Worm (Caenorhabditis elegans): ENCODE data around the gene ndab-2.

ce11 chrIII:7197973-7198372, 17.4 kb downstream of the ndab-2 start, which contains the start of gene exos-9:
- TF ChIP-seq madf-9 (GFP tag; conservative IDR thresholded peaks at IDR 0.05) (no peak), pha-4 (GFP tag; IDR thresholded peaks at IDR 0.05) (no peak; the same call in 1 of the 2 replicates), pha-4 (tag; optimal IDR thresholded peaks at IDR 0.05) (no peak), nhr-76 (tag; optimal IDR thresholded peaks at IDR 0.05) (no peak), zfp-3 (GFP tag; conservative IDR thresholded peaks at IDR 0.05) (no peak), fos-1 (tag; optimal IDR thresholded peaks at IDR 0.05) (no peak), dve-1 (tag; optimal IDR thresholded peaks at IDR 0.05; ENCODE audit: insufficient read depth) (no peak), ama-1 (optimal IDR thresholded peaks at IDR 0.05) (no peak)

All from whole organism, L4 larva.